Worm (Caenorhabditis elegans) whole organism, early embryonic: ENCODE data around the gene srab-6.
"Not testable (repeated sequence)": the region's sequence is repeated elsewhere in the genome, so short reads cannot be mapped to it uniquely, and the experiment has no call there.

Source experiments
- B0310.2 ChIP-seq: sonication (generic microtip); optimal IDR thresholded peaks from 2 replicates; lab custom pipeline; 2016; ENCODE audit warnings: mild to moderate bottlenecking, missing genetic modification characterization, missing compliant biosample characterization
- F13C5.2 ChIP-seq: sonication (generic microtip); optimal IDR thresholded peaks from 2 replicates; lab custom pipeline; 2017; ENCODE audit warnings: mild to moderate bottlenecking, missing genetic modification characterization, inconsistent platforms, missing compliant biosample characterization
- aly-1 ChIP-seq: sonication (generic microtip); optimal IDR thresholded peaks from 2 replicates; lab custom pipeline; 2016; ENCODE audit warnings: missing genetic modification characterization, missing compliant biosample characterization
- ama-1 ChIP-seq: fragments of 150-350 bp; optimal IDR thresholded peaks from 2 replicates; lab custom pipeline; 2014
- ceh-13 ChIP-seq: fragments of 200-800 bp; sonication (Bioruptor generic); optimal IDR thresholded peaks from 2 replicates; lab custom pipeline; 2018; ENCODE audit warnings: mild to moderate bottlenecking, missing genetic modification characterization, missing compliant biosample characterization
- ceh-36 ChIP-seq: sonication (generic microtip); optimal IDR thresholded peaks from 2 replicates; lab custom pipeline; 2016; ENCODE audit warnings: missing genetic modification characterization, inconsistent platforms, missing compliant biosample characterization
- ets-7 ChIP-seq: sonication (generic microtip); optimal IDR thresholded peaks from 2 replicates; lab custom pipeline; 2016; ENCODE audit warnings: missing genotype, missing genetic modification characterization, missing compliant biosample characterization
- flt-1 ChIP-seq: fragments of 200-800 bp; sonication (Bioruptor generic); IDR thresholded peaks from 2 replicates; pipeline ENCODE4 v1.3.6; 2022; ENCODE audit warnings: missing genetic modification characterization, missing compliant biosample characterization
- hmbx-1 ChIP-seq: sonication (generic microtip); optimal IDR thresholded peaks from 2 replicates; lab custom pipeline; 2016; ENCODE audit warnings: mild to moderate bottlenecking, missing genetic modification characterization, missing compliant biosample characterization
- hmg-4 ChIP-seq: fragments of 200-800 bp; sonication (Bioruptor generic); optimal IDR thresholded peaks from 2 replicates; lab custom pipeline; 2018; ENCODE audit warnings: mild to moderate bottlenecking, missing genetic modification characterization, missing compliant biosample characterization
- hnd-1 ChIP-seq: sonication (generic microtip); optimal IDR thresholded peaks from 2 replicates; lab custom pipeline; 2016; ENCODE audit warnings: missing genetic modification characterization, missing compliant biosample characterization
- pes-1 ChIP-seq: fragments of 200-800 bp; sonication (Bioruptor generic); IDR thresholded peaks from 2 replicates; pipeline ENCODE4 v1.3.6; 2022; ENCODE audit warnings: missing genetic modification reagents, missing genetic modification characterization, missing compliant biosample characterization
- scrt-1 ChIP-seq: fragments of 200-800 bp; sonication (Bioruptor generic); IDR thresholded peaks from 2 replicates; pipeline ENCODE4 v1.3.6; 2022; ENCODE audit warnings: missing genetic modification characterization, missing compliant biosample characterization
- sea-1 ChIP-seq: fragments of 200-800 bp; sonication (Bioruptor generic); conservative IDR thresholded peaks from 2 replicates; pipeline ENCODE4 v1.3.6; 2022; ENCODE audit warnings: missing genetic modification characterization, missing compliant biosample characterization
- tbx-11 ChIP-seq: fragments of 200-800 bp; sonication (Bioruptor generic); IDR thresholded peaks from 2 replicates; pipeline ENCODE4 v1.3.6; 2022; ENCODE audit warnings: missing genetic modification characterization, missing compliant biosample characterization
- tbx-37 ChIP-seq: fragments of 200-800 bp; sonication (Bioruptor generic); conservative IDR thresholded peaks from 2 replicates; pipeline ENCODE4 v1.3.6; 2022; ENCODE audit warnings: missing genetic modification reagents, missing genetic modification characterization, missing compliant biosample characterization
- tra-4 ChIP-seq: sonication (generic microtip); optimal IDR thresholded peaks from 2 replicates; lab custom pipeline; 2017; ENCODE audit warnings: missing genetic modification characterization, missing compliant biosample characterization

Gene srab-6

ce11 chrV:3113751-3114150 is 38.0 kb downstream of the srab-6 start, which contains the start of gene Y73C8C.8:
TSS of gene Y73C8C.8 (minus strand) at chrV:3113851.
- TF ChIP-seq tra-4 (tag; lab: Kevin White, UChicago) (no peak), tbx-11 (no peak), hnd-1 (tag; lab: Kevin White, UChicago) (no peak), hmg-4 (GFP tag; lab: Kevin White, UChicago) (no peak), sea-1 (GFP tag; lab: Robert Waterston, UW) (no peak), B0310.2 (tag; lab: Kevin White, UChicago) (no peak), tbx-37 (GFP tag; lab: Robert Waterston, UW) (no peak), flt-1 (no peak), ama-1 (no peak), pes-1 (no peak)

- no peak for TF ChIP-seq ceh-36 (tag; lab: Kevin White, UChicago)
- TF ChIP-seq sea-1 (GFP tag; lab: Robert Waterston, UW), result no peak
- no peak for TF ChIP-seq hmbx-1 (tag; lab: Kevin White, UChicago)
- no peak for TF ChIP-seq ets-7 (tag; lab: Kevin White, UChicago)
- TF ChIP-seq ceh-13, result no peak
- TF ChIP-seq tra-4 (tag; lab: Kevin White, UChicago), result no peak
- no peak for TF ChIP-seq F13C5.2 (tag; lab: Kevin White, UChicago)
- TF ChIP-seq scrt-1 (GFP tag; lab: Robert Waterston, UW), result no peak
- no peak for TF ChIP-seq tbx-37 (GFP tag; lab: Robert Waterston, UW)
- no peak for TF ChIP-seq flt-1
- TF ChIP-seq ama-1, result no peak
- no peak for TF ChIP-seq tbx-11
- no peak for TF ChIP-seq hnd-1 (tag; lab: Kevin White, UChicago)
These were observed 39.6 kb downstream of the srab-6 start for ce11 chrV:3112198-3112597.

ce11 chrV:3107450-3107849 is 44.3 kb downstream of the srab-6 start, which contains the start of gene str-68:
TSS of gene str-68 (minus strand) at chrV:3107550.
- TF ChIP-seq ceh-36 (tag; lab: Kevin White, UChicago), result no peak
- no peak for TF ChIP-seq hnd-1 (tag; lab: Kevin White, UChicago)
- no peak for TF ChIP-seq aly-1 (tag; lab: Kevin White, UChicago)
- TF ChIP-seq tbx-11, result no peak
- no peak for TF ChIP-seq ets-7 (tag; lab: Kevin White, UChicago)
- TF ChIP-seq ceh-13, result no peak
- TF ChIP-seq ama-1, result no peak
- TF ChIP-seq tbx-37 (GFP tag; lab: Robert Waterston, UW), result no peak
- TF ChIP-seq pes-1, result no peak
- no peak for TF ChIP-seq tra-4 (tag; lab: Kevin White, UChicago)

- no peak for TF ChIP-seq ets-7 (tag; lab: Kevin White, UChicago)
- TF ChIP-seq ceh-13, result no peak
- no peak for TF ChIP-seq hmbx-1 (tag; lab: Kevin White, UChicago)
- TF ChIP-seq aly-1 (tag; lab: Kevin White, UChicago), result no peak
- TF ChIP-seq ama-1, result no peak
- TF ChIP-seq tbx-11, result no peak
- no peak for TF ChIP-seq hmg-4 (GFP tag; lab: Kevin White, UChicago)
- TF ChIP-seq tbx-37 (GFP tag; lab: Robert Waterston, UW), result no peak
- no peak for TF ChIP-seq scrt-1 (GFP tag; lab: Robert Waterston, UW)
- no peak for TF ChIP-seq tra-4 (tag; lab: Kevin White, UChicago)
- no peak for TF ChIP-seq pes-1
- no peak for TF ChIP-seq hnd-1 (tag; lab: Kevin White, UChicago)
- TF ChIP-seq sea-1 (GFP tag; lab: Robert Waterston, UW), result no peak
- no peak for TF ChIP-seq F13C5.2 (tag; lab: Kevin White, UChicago)
- no peak for TF ChIP-seq flt-1
- no peak for TF ChIP-seq B0310.2 (tag; lab: Kevin White, UChicago)
- TF ChIP-seq ceh-36 (tag; lab: Kevin White, UChicago), result no peak
These were observed 45.0 kb downstream of the srab-6 start for ce11 chrV:3106785-3107184.

- TF ChIP-seq hmg-4 (GFP tag; lab: Kevin White, UChicago), result no peak
- TF ChIP-seq ets-7 (tag; lab: Kevin White, UChicago), result no peak
- TF ChIP-seq hnd-1 (tag; lab: Kevin White, UChicago), result no peak
- no peak for TF ChIP-seq sea-1 (GFP tag; lab: Robert Waterston, UW)
- no peak for TF ChIP-seq B0310.2 (tag; lab: Kevin White, UChicago)
- TF ChIP-seq pes-1, result no peak
- no peak for TF ChIP-seq aly-1 (tag; lab: Kevin White, UChicago)
- TF ChIP-seq ama-1, result no peak
- TF ChIP-seq tbx-37 (GFP tag; lab: Robert Waterston, UW), result no peak
- no peak for TF ChIP-seq F13C5.2 (tag; lab: Kevin White, UChicago)
- no peak for TF ChIP-seq tbx-11
- TF ChIP-seq scrt-1 (GFP tag; lab: Robert Waterston, UW), result no peak
- TF ChIP-seq tra-4 (tag; lab: Kevin White, UChicago), result no peak
- TF ChIP-seq ceh-36 (tag; lab: Kevin White, UChicago), result no peak
- no peak for TF ChIP-seq flt-1
- no peak for TF ChIP-seq hmbx-1 (tag; lab: Kevin White, UChicago)
- no peak for TF ChIP-seq ceh-13
These were observed 46.0 kb downstream of the srab-6 start, which contains the start of gene str-69 for ce11 chrV:3105810-3106209. TSS of gene str-69 (minus strand) at chrV:3105910.

- TF ChIP-seq scrt-1 (GFP tag; lab: Robert Waterston, UW) (no peak), pes-1 (no peak), ceh-13 (no peak), tbx-11 (no peak), tbx-37 (GFP tag; lab: Robert Waterston, UW) (no peak), hmg-4 (GFP tag; lab: Kevin White, UChicago) (no peak), hnd-1 (tag; lab: Kevin White, UChicago) (no peak), F13C5.2 (tag; lab: Kevin White, UChicago) (no peak), sea-1 (GFP tag; lab: Robert Waterston, UW) (no peak), B0310.2 (tag; lab: Kevin White, UChicago) (no peak), aly-1 (tag; lab: Kevin White, UChicago) (no peak), tra-4 (tag; lab: Kevin White, UChicago) (no peak)
These were observed 47.6 kb downstream of the srab-6 start, which contains the start of gene str-66 for ce11 chrV:3104134-3104533. TSS of gene str-66 (minus strand) at chrV:3104234.

- not testable (repeated sequence) for TF ChIP-seq sea-1 (GFP tag; lab: Robert Waterston, UW); ceh-36 (tag; lab: Kevin White, UChicago); aly-1 (tag; lab: Kevin White, UChicago)
These were observed 49.7 kb downstream of the srab-6 start, which contains the start of gene Y73C8C.4 for ce11 chrV:3102049-3102448. TSS of gene Y73C8C.4 (minus strand) at chrV:3102149.
